Worm (Caenorhabditis elegans): ENCODE data around the gene del-6.

ce11 chrV:10571523-10571922, 1.2 kb upstream of the del-6 start:
- TF ChIP-seq ceh-14 (tag; optimal IDR thresholded peaks at IDR 0.05), result no peak
- no peak for TF ChIP-seq pha-4 (tag; optimal IDR thresholded peaks at IDR 0.05)
- no peak for TF ChIP-seq tbx-2 (tag; optimal IDR thresholded peaks at IDR 0.05)
- no peak for TF ChIP-seq ztf-16 (tag; optimal IDR thresholded peaks at IDR 0.05)
- no peak for TF ChIP-seq pros-1 (tag; optimal IDR thresholded peaks at IDR 0.05)
- TF ChIP-seq lin-11 (tag; optimal IDR thresholded peaks at IDR 0.05), result no peak
- TF ChIP-seq sdc-2 (tag; optimal IDR thresholded peaks at IDR 0.05), result no peak
- TF ChIP-seq elt-2 (tag; optimal IDR thresholded peaks at IDR 0.05), result no peak
- TF ChIP-seq ahr-1 (tag; optimal IDR thresholded peaks at IDR 0.05), result no peak
- TF ChIP-seq dve-1 (tag; optimal IDR thresholded peaks at IDR 0.05), result no peak

All from whole organism, late embryonic.